Worm (Caenorhabditis elegans): ENCODE results near the gene F46F5.13.

DNA sequence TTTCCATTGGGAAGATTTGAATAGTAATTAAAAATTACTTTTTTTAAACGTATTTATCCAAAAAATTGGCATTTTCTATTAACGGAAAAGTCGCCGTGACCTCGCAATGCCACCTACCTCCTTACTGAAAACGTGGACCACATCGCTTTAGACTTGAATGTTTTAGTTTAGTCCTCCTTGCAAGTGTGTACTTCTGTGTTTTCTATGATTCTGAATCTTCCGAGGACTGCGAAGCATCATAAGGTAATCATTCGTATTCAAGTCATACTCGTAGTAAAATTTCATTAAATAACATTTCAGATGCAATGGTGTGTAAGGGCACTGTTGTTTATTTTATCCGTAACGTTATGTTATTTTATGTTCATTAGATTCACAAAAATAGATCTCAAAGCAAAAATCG, 5.3 kb downstream of the F46F5.13 start, which contains the start of gene F46F5.11:
- TF ChIP-seq unc-62 (GFP tag; optimal IDR thresholded peaks at IDR 0.05) = no peak
- no peak for TF ChIP-seq ztf-11 (tag; optimal IDR thresholded peaks at IDR 0.05)
- no peak for TF ChIP-seq nhr-28 (tag; optimal IDR thresholded peaks at IDR 0.05)
- TF ChIP-seq lin-39 (tag; optimal IDR thresholded peaks at IDR 0.05) = no peak
- TF ChIP-seq xbp-1 (tag; optimal IDR thresholded peaks at IDR 0.05) = no peak
- TF ChIP-seq elt-3 (tag; optimal IDR thresholded peaks at IDR 0.05) = no peak

Data from whole organism, L1 larva.